Fruit fly (Drosophila melanogaster): ENCODE data around the gene CG13634.

- TF ChIP-seq Lpt (GFP tag; optimal IDR thresholded peaks at IDR 0.05): no peak
- TF ChIP-seq eg (GFP tag; IDR thresholded peaks at IDR 0.05): no peak
- no peak for TF ChIP-seq achi (GFP tag; optimal IDR thresholded peaks at IDR 0.05)
- TF ChIP-seq Sox15 (GFP tag; optimal IDR thresholded peaks at IDR 0.05): no peak
- no peak for TF ChIP-seq CG6276 (GFP tag; optimal IDR thresholded peaks at IDR 0.05)
- no peak for TF ChIP-seq cyc (GFP tag; optimal IDR thresholded peaks at IDR 0.05)
- TF ChIP-seq CG6854 (GFP tag; optimal IDR thresholded peaks at IDR 0.05): no peak
- no peak for TF ChIP-seq fd85E (GFP tag; optimal IDR thresholded peaks at IDR 0.05)
Measured at dm6 chr3R:24749055-24749992, 40.6 kb downstream of the CG13634 start, which contains the start of gene tld.

Data from whole organism, prepupa.